Fruit fly (Drosophila melanogaster): ENCODE data around the gene AnxB9.
A peak's percentile ranks its signal among the peaks of the same experiment; 100 is the strongest.

The AnxB9 gene

DNA sequence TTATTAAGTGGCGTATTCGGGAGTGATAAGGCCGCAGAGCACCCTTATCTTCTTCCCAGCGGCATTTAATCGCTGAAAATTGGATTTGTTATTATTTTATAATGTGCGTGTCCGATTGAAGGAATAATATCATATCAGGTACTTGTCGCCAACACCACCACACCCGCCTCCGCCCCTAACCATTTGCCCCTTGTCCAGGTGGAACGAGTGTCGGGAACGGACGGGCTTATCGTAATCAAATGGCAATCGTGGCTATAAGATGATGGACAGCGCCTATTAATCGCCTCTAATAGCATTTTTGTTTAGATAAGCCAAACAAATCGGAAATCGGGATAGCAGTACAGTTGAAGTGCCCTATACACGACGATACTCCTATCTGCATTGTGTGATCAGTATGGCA, 13.2 kb downstream of the AnxB9 start:
- TF ChIP-seq CG8478 (optimal IDR thresholded peaks at IDR 0.05) (no peak), CTCF (optimal IDR thresholded peaks at IDR 0.05) (no peak)

DNA sequence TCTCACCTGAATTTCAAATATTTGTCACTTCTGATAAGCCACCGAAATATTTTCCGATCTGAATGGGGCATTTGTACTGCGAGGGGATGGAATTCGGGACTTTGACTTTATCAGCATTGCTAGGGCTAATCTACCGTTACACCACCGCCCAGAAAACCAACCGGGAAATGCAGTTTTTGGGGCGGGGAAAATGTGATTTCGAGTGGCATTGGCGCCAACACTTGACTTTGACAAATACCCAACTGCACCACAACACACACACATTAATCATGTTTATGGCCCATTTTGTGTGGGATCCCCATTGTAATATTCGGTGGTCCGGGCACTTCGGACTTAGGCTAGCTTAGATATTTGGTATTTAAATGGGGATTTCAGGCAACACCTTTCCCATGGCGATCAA, 13.9 kb downstream of the AnxB9 start:
- no peak for TF ChIP-seq CG8478 (optimal IDR thresholded peaks at IDR 0.05)
- no peak for TF ChIP-seq CTCF (optimal IDR thresholded peaks at IDR 0.05)

DNA sequence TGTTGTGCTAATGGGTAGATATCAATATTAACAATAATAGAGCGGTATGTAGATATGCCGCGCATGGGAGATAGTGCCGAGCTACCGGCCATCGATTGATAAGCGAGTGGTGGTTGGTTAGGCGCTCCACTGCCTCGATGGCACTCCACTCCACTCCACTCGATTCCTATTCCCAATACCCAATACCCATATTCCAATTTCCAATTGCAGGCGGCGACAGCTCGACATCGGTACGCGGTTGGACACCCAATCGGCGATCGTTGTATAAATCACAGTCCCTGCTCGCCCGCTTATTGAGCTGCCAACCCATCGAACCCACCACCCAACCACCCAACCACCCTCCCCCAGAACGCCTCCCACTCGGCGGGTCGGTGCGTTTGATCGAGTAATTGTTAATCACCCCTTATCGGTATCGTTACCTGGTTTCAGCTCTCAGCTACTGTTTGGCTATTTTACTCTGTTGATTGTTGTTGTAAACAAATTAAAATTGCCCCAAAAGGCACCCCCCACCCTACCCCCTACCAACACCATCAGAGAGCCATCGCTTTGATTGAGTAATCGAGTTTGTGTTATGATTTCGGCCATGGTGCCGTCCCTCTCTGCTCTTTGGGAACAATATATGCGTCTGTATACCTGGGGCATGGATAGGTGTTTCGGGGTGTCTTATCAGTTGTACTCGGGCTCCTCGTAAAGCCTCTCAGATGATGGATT, 16.0 kb downstream of the AnxB9 start, which contains the start of gene HHEX:
TSS of gene HHEX (minus strand) at position 51 of the 711 bp plus-strand sequence.
- TF ChIP-seq CG8478 (optimal IDR thresholded peaks at IDR 0.05): no peak
- no peak for TF ChIP-seq CTCF (optimal IDR thresholded peaks at IDR 0.05)

DNA sequence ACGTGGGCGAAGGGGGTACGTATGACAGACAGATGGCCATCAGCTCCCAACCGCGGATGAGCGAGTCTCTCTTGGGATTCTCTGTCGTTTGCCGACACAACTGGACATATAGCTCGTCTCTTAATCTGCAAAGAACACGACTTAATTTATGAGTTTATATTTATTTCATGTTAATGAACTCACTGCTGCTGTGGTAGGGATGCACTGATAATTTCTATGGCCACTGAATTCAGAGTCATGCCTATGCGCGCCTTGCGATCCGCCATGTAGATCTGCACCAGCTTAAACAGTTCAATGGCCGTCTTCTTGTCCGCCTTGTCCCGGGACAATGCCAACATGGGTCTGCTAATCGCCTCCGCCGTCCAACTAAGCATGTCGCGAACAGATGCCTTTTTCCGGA, 19.9 kb downstream of the AnxB9 start:
- TF ChIP-seq CG8478 (optimal IDR thresholded peaks at IDR 0.05) (no peak), CTCF (optimal IDR thresholded peaks at IDR 0.05) (no peak)

DNA sequence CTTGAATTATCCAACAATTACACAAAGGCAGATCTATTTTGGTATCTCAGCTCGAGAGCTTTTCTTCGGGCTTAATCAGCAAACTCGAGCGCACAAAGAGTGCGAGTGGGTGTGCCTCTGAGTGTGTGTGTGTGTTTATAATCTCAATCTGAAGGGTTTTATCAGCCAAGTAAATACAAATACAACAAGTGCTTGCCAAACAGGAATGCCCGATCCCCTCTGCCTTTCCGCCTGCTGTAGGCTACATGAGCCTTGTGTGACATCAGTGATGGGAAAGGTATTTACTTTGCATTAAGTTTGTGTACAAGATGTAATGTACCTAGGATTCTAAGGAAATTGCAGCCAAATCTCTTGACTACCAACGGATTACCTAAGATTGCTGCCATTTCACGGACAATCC, 24.4 kb downstream of the AnxB9 start:
- TF ChIP-seq CTCF (optimal IDR thresholded peaks at IDR 0.05) (no peak), CG8478 (optimal IDR thresholded peaks at IDR 0.05) (no peak)

DNA sequence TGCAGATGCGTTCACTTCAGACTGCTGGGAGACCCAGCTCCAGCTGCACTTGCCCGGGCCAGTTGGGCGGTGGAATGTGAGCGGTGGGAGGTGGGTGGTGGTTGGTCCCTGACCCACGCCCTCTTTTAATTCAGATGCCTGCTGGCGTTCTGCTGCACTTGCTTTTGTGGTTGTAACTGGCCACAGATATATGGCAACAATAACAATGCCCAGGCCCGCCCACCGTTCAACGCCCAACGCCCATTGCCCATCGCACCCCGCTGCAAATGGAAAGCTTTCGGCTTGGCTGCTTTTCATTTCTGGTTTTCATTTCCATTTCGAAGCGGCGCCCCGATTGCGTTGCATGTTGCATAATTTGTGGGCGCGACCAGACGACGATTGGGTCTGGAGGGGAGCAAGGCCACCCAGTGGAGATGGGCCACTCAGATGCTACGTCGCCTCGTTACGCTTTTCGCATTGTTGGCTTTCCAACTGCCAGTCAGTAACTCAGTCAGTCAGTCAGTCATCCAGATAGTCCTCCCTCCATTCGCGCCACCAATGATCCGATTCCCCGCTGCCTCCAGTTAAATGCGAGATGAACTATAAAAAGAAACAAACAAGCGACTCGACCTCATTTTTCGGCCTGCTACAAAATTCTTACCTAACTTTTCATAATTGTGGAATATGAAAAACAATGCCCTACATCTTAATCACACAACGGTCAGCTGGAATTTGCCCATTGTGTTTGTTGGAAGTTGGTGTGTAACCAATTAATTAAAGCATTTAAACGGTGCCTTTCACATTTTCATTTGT, 25.4 kb downstream of the AnxB9 start:
- TF ChIP-seq CTCF (optimal IDR thresholded peaks at IDR 0.05): no peak
- TF ChIP-seq CG8478 (optimal IDR thresholded peaks at IDR 0.05): no peak

DNA sequence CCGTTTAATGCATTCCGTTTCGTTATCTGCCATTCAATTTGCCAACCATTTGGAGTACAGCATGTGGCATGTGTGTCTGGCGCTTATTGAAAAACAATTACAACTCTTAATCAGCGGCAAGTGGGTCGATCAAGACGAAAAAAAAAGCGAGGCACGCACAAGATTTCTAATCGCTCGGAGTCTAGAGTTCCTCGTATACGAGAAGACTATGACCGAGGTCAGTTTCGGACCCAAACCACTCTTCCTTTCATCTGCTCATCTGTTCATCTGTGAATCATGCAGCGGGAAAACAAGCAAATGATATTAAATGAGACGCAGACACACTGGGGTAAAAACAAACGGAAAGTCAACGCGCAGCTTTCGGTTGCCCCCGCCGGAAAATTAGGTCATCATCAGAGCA, 26.5 kb downstream of the AnxB9 start:
- TF ChIP-seq CG8478 (optimal IDR thresholded peaks at IDR 0.05) (no peak), CTCF (optimal IDR thresholded peaks at IDR 0.05) (no peak)

DNA sequence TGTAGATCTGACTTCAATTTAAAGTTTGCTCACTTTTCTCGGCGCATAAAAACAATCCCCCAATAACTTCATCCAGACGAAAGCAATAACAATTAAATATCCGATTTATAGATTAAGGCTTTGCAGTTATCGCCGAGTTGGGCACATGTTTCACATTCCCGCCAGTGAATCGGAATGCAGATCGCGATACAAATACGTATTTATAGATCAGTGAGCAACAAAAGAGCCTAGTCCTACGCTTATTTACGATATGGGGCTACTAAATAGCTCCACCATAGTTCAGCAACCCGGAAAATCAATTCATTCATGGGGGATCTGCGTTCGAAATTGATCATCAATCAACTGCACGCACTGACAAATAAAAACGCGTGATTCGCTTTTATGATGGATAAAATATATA, 27.0 kb downstream of the AnxB9 start:
- no peak for TF ChIP-seq CTCF (optimal IDR thresholded peaks at IDR 0.05)
- no peak for TF ChIP-seq CG8478 (optimal IDR thresholded peaks at IDR 0.05)

DNA sequence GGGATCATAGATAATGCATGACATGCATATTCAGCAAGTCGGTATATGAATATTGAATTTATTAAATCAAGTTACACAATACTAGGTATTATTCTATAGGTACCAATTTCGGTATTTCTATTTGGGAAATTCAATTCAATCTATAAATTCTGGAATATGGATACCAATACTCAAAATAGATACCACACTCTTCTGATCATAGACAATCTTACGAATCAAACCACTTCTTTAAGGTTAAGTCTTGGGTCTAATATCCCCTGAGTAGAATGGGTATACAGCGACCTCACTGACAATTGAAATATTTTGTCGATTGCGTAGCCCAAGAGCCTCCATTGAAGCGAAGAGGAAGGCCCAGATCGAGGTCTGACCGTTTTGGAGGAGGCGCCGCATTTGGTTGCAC, 27.8 kb downstream of the AnxB9 start:
- no peak for TF ChIP-seq CTCF (optimal IDR thresholded peaks at IDR 0.05)
- TF ChIP-seq CG8478 (optimal IDR thresholded peaks at IDR 0.05): no peak

DNA sequence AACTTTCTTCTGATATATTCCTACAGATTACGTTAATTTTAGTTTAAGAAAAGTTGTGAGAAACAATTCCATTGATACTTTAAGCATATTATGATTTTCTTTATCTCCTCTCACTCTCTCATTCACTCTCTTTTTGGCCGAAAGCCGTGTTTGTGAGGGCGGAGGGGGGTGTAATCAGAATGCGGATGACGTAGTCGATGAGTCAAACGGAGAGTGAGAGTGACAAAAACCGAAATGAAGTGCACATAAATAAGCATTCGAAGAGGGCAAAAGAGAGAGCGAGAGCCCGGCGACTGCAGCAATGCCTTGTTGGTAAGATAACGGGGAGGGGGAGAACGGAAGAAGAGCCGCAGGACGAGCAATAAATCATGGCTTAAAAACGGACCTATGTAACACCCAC, 29.3 kb downstream of the AnxB9 start:
- TF ChIP-seq CTCF (optimal IDR thresholded peaks at IDR 0.05): no peak
- TF ChIP-seq CG8478 (optimal IDR thresholded peaks at IDR 0.05): no peak

DNA sequence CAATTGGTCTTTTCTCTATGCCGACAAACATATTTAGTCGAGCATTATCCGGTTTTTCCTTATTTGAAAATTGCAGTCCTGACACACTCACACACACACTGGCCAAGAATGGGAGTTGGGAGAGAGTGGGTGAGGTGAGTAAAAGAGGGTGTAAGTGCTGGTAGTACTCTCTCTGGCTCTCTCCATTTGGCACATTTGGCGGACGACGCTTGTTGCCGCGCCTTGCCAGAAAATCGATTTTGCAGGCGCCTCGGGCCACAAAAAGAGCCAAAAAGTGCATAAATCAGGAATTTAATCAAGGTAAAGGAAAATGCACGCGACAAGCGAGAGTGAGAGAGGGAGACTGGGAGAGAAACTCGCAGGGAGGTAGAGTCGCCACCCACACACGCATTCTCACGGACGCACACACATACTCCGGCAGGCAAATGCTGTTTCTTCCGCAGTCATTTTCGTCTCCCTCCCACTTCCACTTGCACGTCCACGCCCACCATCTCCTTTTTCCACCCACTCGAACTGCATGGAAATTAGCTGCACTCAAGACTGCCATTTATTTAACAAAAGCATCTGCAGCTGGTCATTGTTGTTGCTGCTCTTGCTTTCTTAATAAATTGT, 31.6 kb downstream of the AnxB9 start:
- TF ChIP-seq CTCF (optimal IDR thresholded peaks at IDR 0.05) (no peak), CG8478 (optimal IDR thresholded peaks at IDR 0.05) (no peak)

DNA sequence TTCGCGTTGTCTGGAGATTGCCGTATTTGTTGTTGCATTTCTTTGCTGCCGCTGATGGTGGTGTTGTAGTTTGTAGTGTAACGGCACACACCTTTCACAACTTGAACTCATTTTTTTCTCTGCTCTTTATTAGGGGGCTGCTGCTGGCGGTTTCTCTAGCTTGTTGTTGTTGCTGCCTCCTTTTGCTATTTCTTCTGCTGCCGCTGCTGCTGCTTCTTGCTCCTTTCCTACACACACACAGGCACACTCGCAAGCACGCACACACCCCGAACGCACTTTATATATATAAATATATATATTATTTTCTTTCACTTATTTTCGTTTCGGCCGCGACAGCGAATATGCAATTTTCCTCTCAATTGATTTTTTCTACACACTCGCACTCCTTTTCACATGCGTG, 32.1 kb downstream of the AnxB9 start:
- TF ChIP-seq CTCF (optimal IDR thresholded peaks at IDR 0.05) (no peak), CG8478 (optimal IDR thresholded peaks at IDR 0.05) (no peak)

DNA sequence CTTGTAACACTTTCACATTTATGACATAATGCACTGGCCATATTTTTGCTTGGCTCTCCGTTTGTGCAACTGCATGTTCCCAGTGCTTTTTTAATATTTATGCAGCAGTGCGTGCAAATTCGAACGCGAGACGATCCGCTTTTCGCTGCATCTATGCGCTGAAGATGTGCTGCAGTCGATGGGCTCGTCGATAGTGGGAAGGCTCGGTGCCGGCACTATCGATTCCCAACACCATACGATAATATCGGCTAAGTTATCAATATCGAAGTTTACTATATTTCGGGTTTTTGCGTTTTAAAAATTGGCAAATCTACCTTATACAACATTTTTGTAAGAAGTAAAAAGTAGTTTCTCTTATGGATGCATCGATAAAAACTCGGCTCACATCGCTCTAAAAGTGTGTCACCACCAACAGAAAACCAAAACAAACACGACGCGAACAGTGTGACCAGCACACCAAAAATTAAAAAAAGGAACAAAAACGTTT, 32.6 kb downstream of the AnxB9 start, which contains the start of gene RhoGAP93B:
TSS of gene RhoGAP93B (minus strand) at position 197 of the 487 bp plus-strand sequence.
- TF ChIP-seq CTCF (optimal IDR thresholded peaks at IDR 0.05): peak; percentile 4 to 10
- no peak for TF ChIP-seq CG8478 (optimal IDR thresholded peaks at IDR 0.05)

DNA sequence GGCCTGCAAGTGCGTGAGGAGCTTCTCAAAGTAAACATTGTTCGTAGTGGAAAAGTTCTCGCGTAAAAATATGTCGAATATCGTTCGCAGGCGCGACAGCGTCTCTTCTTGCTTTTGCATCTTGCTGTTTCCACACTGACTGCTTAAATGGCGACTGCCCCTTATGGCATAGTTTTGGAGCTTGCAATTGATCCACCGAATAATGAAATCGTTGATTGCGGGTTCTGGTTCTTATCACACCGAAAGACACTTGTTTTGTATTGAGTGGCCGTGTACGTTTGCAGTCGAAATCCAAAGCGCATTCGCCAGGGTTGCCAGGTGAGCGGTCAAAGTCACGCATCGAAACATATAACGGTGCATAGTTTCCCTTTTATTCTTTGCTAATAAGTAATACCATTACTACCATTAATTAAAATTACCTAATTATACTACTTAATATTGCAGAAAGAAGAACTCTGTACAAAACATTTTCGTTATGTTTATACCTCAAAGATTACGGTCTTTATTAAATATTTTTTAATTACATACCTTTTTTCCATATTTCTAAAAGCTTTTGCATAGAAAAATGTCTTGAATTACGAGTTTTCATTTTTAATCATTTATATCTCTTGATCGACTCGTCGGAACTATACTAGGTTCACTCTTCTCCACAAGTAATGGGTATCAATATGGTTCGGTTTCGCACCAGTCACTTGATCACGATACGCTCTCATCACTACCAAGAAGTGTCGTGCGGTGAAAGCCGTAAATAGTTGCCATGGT, 36.6 kb downstream of the AnxB9 start, which contains the start of the genes CG7044 and Tbc1d22:
TSS of gene CG7044 (minus strand) at position 266 of the 762 bp plus-strand sequence.
TSS of gene Tbc1d22 (plus strand) at position 747 of the 762 bp plus-strand sequence.
- no peak for TF ChIP-seq CG8478 (optimal IDR thresholded peaks at IDR 0.05)
- TF ChIP-seq CTCF (optimal IDR thresholded peaks at IDR 0.05): no peak

DNA sequence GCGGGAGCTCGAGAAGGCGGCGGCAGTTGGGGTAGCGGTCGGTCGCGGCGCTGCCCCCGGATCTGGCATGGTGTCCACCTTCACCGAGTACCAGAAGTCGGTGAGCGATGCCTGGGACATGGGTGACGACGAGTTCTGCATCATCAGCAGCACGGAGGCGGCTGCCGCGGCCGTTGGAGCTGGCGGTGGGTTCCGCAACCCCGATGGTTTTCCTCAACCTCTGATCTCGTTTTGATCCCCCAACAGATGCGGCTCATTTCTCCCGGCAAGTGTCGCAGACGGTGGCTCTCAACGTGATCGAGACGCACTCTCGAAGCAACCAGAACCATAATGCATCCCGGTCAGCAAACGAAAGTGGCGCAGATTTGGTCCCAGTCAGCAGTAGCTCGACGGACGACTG, 37.4 kb downstream of the AnxB9 start:
- TF ChIP-seq CTCF (optimal IDR thresholded peaks at IDR 0.05) (no peak), CG8478 (optimal IDR thresholded peaks at IDR 0.05) (no peak)
